Fruit fly (Drosophila melanogaster): ENCODE data around the gene Myo61F.

DNA sequence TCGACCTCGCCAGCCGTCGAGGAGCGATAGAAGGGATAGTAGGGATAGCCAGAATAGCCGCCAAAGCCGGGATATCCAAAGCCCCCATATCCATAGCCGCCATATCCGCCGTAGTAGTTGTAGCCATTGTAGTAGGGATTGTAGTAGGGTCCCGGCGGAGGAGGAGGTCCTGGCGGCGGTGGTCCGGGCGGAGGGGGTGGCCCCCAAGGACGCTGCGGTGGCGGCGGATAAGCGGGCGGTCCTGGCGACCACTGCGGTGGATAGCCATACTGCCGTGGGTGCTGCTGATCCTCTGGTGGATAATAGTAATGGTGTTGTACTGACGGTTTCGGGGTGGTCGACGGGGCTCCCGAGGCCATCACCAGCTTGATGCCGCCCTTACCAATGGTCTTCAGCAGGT is 3.9 kb downstream of the Myo61F start:
- TF ChIP-seq CG14655 (GFP tag; optimal IDR thresholded peaks at IDR 0.05) (no peak), CG10348 (GFP tag; IDR thresholded peaks at IDR 0.05) (no peak), CG8301 (tag; optimal IDR thresholded peaks at IDR 0.05) (no peak), D1 (tag; optimal IDR thresholded peaks at IDR 0.05) (no peak), Pif1A (GFP tag; optimal IDR thresholded peaks at IDR 0.05) (no peak), gl (tag; optimal IDR thresholded peaks at IDR 0.05) (no peak), CG34367 (tag; optimal IDR thresholded peaks at IDR 0.05) (no peak), EcR (GFP tag; optimal IDR thresholded peaks at IDR 0.05) (no peak), Snoo (tag; optimal IDR thresholded peaks at IDR 0.05) (no peak), Ets98B (GFP tag; IDR thresholded peaks at IDR 0.05) (no peak), CG4496 (GFP tag; IDR thresholded peaks at IDR 0.05) (no peak)

All from whole organism, pupa.